Worm (Caenorhabditis elegans) whole organism, early embryonic: ENCODE data around the gene C48B4.7.

Experiments
- B0310.2 ChIP-seq: sonication (generic microtip); optimal IDR thresholded peaks from 2 replicates; lab custom pipeline; 2016; ENCODE audit warnings: mild to moderate bottlenecking, missing genetic modification characterization, missing compliant biosample characterization
- ama-1 ChIP-seq: fragments of 150-350 bp; optimal IDR thresholded peaks from 2 replicates; lab custom pipeline; 2014
- ceh-13 ChIP-seq: fragments of 200-800 bp; sonication (Bioruptor generic); optimal IDR thresholded peaks from 2 replicates; lab custom pipeline; 2018; ENCODE audit warnings: mild to moderate bottlenecking, missing genetic modification characterization, missing compliant biosample characterization
- ceh-36 ChIP-seq: sonication (generic microtip); optimal IDR thresholded peaks from 2 replicates; lab custom pipeline; 2016; ENCODE audit warnings: missing genetic modification characterization, inconsistent platforms, missing compliant biosample characterization
- ets-7 ChIP-seq: sonication (generic microtip); optimal IDR thresholded peaks from 2 replicates; lab custom pipeline; 2016; ENCODE audit warnings: missing genotype, missing genetic modification characterization, missing compliant biosample characterization
- flt-1 ChIP-seq: fragments of 200-800 bp; sonication (Bioruptor generic); IDR thresholded peaks from 2 replicates; pipeline ENCODE4 v1.3.6; 2022; ENCODE audit warnings: missing genetic modification characterization, missing compliant biosample characterization
- hmg-4 ChIP-seq: fragments of 200-800 bp; sonication (Bioruptor generic); optimal IDR thresholded peaks from 2 replicates; lab custom pipeline; 2018; ENCODE audit warnings: mild to moderate bottlenecking, missing genetic modification characterization, missing compliant biosample characterization
- pes-1 ChIP-seq: fragments of 200-800 bp; sonication (Bioruptor generic); IDR thresholded peaks from 2 replicates; pipeline ENCODE4 v1.3.6; 2022; ENCODE audit warnings: missing genetic modification reagents, missing genetic modification characterization, missing compliant biosample characterization
- scrt-1 ChIP-seq: fragments of 200-800 bp; sonication (Bioruptor generic); IDR thresholded peaks from 2 replicates; pipeline ENCODE4 v1.3.6; 2022; ENCODE audit warnings: missing genetic modification characterization, missing compliant biosample characterization
- tbx-37 ChIP-seq: fragments of 200-800 bp; sonication (Bioruptor generic); conservative IDR thresholded peaks from 2 replicates; pipeline ENCODE4 v1.3.6; 2022; ENCODE audit warnings: missing genetic modification reagents, missing genetic modification characterization, missing compliant biosample characterization
- tra-4 ChIP-seq: sonication (generic microtip); optimal IDR thresholded peaks from 2 replicates; lab custom pipeline; 2017; ENCODE audit warnings: missing genetic modification characterization, missing compliant biosample characterization

DNA sequence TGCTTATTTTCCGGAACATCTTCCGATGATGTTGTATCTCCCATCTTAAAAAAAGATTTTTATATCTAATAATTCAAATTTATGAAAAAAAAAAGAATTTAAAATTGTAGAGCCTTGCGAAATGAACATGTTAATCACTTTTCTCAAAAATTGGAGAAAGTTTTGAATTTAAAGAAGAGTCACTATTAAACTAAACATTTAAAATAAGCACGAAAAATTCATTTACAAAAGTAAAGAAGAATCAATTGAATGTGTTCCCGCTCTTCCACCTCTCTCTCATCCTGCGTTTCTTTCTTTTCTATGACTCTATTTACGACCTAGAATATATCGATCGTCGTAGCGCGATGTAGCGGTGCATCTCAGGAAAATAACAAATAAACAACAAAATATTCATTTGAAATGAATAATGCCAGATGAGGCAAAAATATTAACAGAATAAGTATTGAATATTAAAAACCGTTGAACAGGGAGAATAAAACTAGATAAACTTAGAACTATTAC lies 20.5 kb downstream of the C48B4.7 start, which contains the start of gene ZK1098.3:
- TF ChIP-seq ama-1 (no peak), hmg-4 (GFP tag; lab: Kevin White, UChicago) (no peak), B0310.2 (tag; lab: Kevin White, UChicago) (no peak), tbx-37 (no peak), flt-1 (GFP tag; lab: Robert Waterston, UW) (no peak), tra-4 (tag; lab: Kevin White, UChicago) (no peak), ets-7 (tag; lab: Kevin White, UChicago) (no peak), ceh-36 (tag; lab: Kevin White, UChicago) (no peak), ceh-13 (GFP tag; lab: Kevin White, UChicago) (no peak), pes-1 (no peak), scrt-1 (GFP tag; lab: Robert Waterston, UW) (no peak)
